Fruit fly (Drosophila melanogaster) whole organism, embryonic: ENCODE measurements around the gene Ir25a.
A peak's percentile ranks its signal among the peaks of the same experiment; 100 is the strongest.

Source experiments
- ATbp ChIP-seq: fragments of 200-800 bp; sonication (Bioruptor generic); optimal IDR thresholded peaks from 2 replicates; lab custom pipeline; 2017; ENCODE audit warnings: missing biosample characterization, mild to moderate bottlenecking, missing genetic modification characterization, missing genetic modification reagents
- Ada2b ChIP-seq: fragments of 200-800 bp; sonication (Bioruptor generic); IDR thresholded peaks from 2 replicates; pipeline ENCODE4 v1.3.6; 2022; ENCODE audit warnings: missing biosample characterization, missing genetic modification characterization
- Asciz ChIP-seq: fragments of 200-800 bp; sonication (Bioruptor generic); optimal IDR thresholded peaks from 2 replicates; lab custom pipeline; 2017; ENCODE audit warnings: missing biosample characterization, mild to moderate bottlenecking, missing genetic modification characterization, missing genetic modification reagents
- Blimp-1 ChIP-seq: fragments of 200-800 bp; sonication (Bioruptor generic); optimal IDR thresholded peaks from 3 replicates; lab custom pipeline; 2018; ENCODE audit warnings: missing biosample characterization, missing genetic modification characterization, mild to moderate bottlenecking, moderate library complexity, missing genetic modification reagents
- BtbVII ChIP-seq: fragments of 200-800 bp; sonication (Bioruptor generic); optimal IDR thresholded peaks from 3 replicates; lab custom pipeline; 2017; ENCODE audit warnings: missing biosample characterization, mild to moderate bottlenecking, missing genetic modification characterization
- CG10431 ChIP-seq: fragments of 200-800 bp; sonication (Bioruptor generic); optimal IDR thresholded peaks from 3 replicates; lab custom pipeline; 2018; ENCODE audit warnings: missing biosample characterization, mild to moderate bottlenecking, missing genetic modification characterization
- CG12299 ChIP-seq: fragments of 200-800 bp; sonication (Bioruptor generic); optimal IDR thresholded peaks from 2 replicates; lab custom pipeline; 2018; ENCODE audit warnings: missing biosample characterization, mild to moderate bottlenecking, missing genetic modification characterization
- CG12391 ChIP-seq: fragments of 200-800 bp; sonication (Bioruptor generic); optimal IDR thresholded peaks from 3 replicates; lab custom pipeline; 2018; ENCODE audit warnings: missing biosample characterization, mild to moderate bottlenecking, missing genetic modification characterization, moderate library complexity
- CG12659 ChIP-seq: fragments of 200-800 bp; sonication (Bioruptor generic); optimal IDR thresholded peaks from 3 replicates; lab custom pipeline; 2017; ENCODE audit warnings: mild to moderate bottlenecking, missing biosample characterization, missing genetic modification reagents, missing genetic modification characterization
- CG12769 ChIP-seq: fragments of 200-800 bp; sonication (Bioruptor generic); optimal IDR thresholded peaks from 2 replicates; lab custom pipeline; 2019; ENCODE audit warnings: missing biosample characterization, mild to moderate bottlenecking, missing genetic modification characterization, moderate library complexity
- CG14710 ChIP-seq: fragments of 200-800 bp; sonication (Bioruptor generic); optimal IDR thresholded peaks from 3 replicates; lab custom pipeline; 2019; ENCODE audit warnings: missing biosample characterization, mild to moderate bottlenecking, missing genetic modification characterization, moderate library complexity
- CG14965 ChIP-seq: fragments of 200-800 bp; sonication (Bioruptor generic); optimal IDR thresholded peaks from 2 replicates; lab custom pipeline; 2016; ENCODE audit warnings: missing biosample characterization, missing genetic modification characterization, borderline replicate concordance
- CG1529 ChIP-seq: fragments of 200-800 bp; sonication (Bioruptor generic); optimal IDR thresholded peaks from 3 replicates; lab custom pipeline; 2018; ENCODE audit warnings: missing biosample characterization, missing genetic modification characterization
- CG17328 ChIP-seq: fragments of 200-800 bp; sonication (Bioruptor generic); IDR thresholded peaks from 2 replicates; pipeline ENCODE4 v1.3.6; 2022; ENCODE audit warnings: missing biosample characterization, missing genetic modification characterization
- CG17612 ChIP-seq: fragments of 200-800 bp; sonication (Bioruptor generic); IDR thresholded peaks from 2 replicates; pipeline ENCODE4 v1.3.6; 2022; ENCODE audit warnings: missing biosample characterization, missing genetic modification characterization
- CG17802 ChIP-seq: fragments of 200-800 bp; sonication (Bioruptor generic); optimal IDR thresholded peaks from 2 replicates; lab custom pipeline; 2018; ENCODE audit warnings: missing biosample characterization, mild to moderate bottlenecking, missing genetic modification characterization, moderate library complexity
- CG2199 ChIP-seq: fragments of 200-800 bp; sonication (Bioruptor generic); IDR thresholded peaks from 3 replicates; pipeline ENCODE4 v1.3.6; 2022; ENCODE audit warnings: missing biosample characterization, missing genetic modification characterization
- CG2202 ChIP-seq: fragments of 200-800 bp; sonication (Bioruptor generic); optimal IDR thresholded peaks from 2 replicates; lab custom pipeline; 2018; ENCODE audit warnings: missing biosample characterization, mild to moderate bottlenecking, missing genetic modification characterization
- CG31441 ChIP-seq: fragments of 200-800 bp; sonication (Bioruptor generic); IDR thresholded peaks from 2 replicates; pipeline ENCODE4 v1.3.6; 2022; ENCODE audit warnings: missing biosample characterization, missing genetic modification characterization
- CG32772 ChIP-seq: fragments of 200-800 bp; sonication (Bioruptor generic); IDR thresholded peaks from 2 replicates; pipeline ENCODE4 v1.3.6; 2022; ENCODE audit warnings: missing biosample characterization, missing genetic modification characterization
- CG4707 ChIP-seq: fragments of 200-800 bp; sonication (Bioruptor generic); optimal IDR thresholded peaks from 2 replicates; lab custom pipeline; 2018; ENCODE audit warnings: missing biosample characterization, mild to moderate bottlenecking, missing genetic modification characterization, moderate library complexity
- CG6254 ChIP-seq: fragments of 200-800 bp; sonication (Bioruptor generic); optimal IDR thresholded peaks from 3 replicates; lab custom pipeline; 2017; ENCODE audit warnings: mild to moderate bottlenecking, missing biosample characterization, missing genetic modification reagents, missing genetic modification characterization
- CG7271 ChIP-seq: fragments of 200-800 bp; sonication (Bioruptor generic); optimal IDR thresholded peaks from 2 replicates; lab custom pipeline; 2018; ENCODE audit warnings: missing biosample characterization, mild to moderate bottlenecking, missing genetic modification characterization, moderate library complexity
- CG7372 ChIP-seq: fragments of 200-800 bp; sonication (Bioruptor generic); IDR thresholded peaks from 2 replicates; pipeline ENCODE4 v1.3.6; 2022; ENCODE audit warnings: missing biosample characterization, missing genetic modification characterization
- CG8388 ChIP-seq: fragments of 200-800 bp; sonication (Bioruptor generic); optimal IDR thresholded peaks from 2 replicates; lab custom pipeline; 2019; ENCODE audit warnings: missing biosample characterization, mild to moderate bottlenecking, missing genetic modification characterization, moderate library complexity
- E2f2 ChIP-seq: fragments of 200-800 bp; sonication (Bioruptor generic); IDR thresholded peaks from 2 replicates; pipeline ENCODE4 v1.3.6; 2022; ENCODE audit warnings: missing biosample characterization, missing genetic modification characterization
- Meics ChIP-seq: fragments of 200-800 bp; sonication (Bioruptor generic); optimal IDR thresholded peaks from 2 replicates; lab custom pipeline; 2017; ENCODE audit warnings: missing biosample characterization, mild to moderate bottlenecking, missing genetic modification characterization
- Myb ChIP-seq: fragments of 200-800 bp; sonication (Bioruptor generic); optimal IDR thresholded peaks from 2 replicates; lab custom pipeline; 2016; ENCODE audit warnings: missing biosample characterization, missing genetic modification characterization
- NC2α ChIP-seq: fragments of 200-800 bp; sonication (Bioruptor generic); optimal IDR thresholded peaks from 2 replicates; lab custom pipeline; 2016; ENCODE audit warnings: missing biosample characterization, missing genetic modification characterization
- Nf-YA ChIP-seq: fragments of 200-800 bp; sonication (Bioruptor generic); IDR thresholded peaks from 2 replicates; pipeline ENCODE4 v1.3.6; 2022; ENCODE audit warnings: missing biosample characterization, missing genetic modification characterization
- PHDP ChIP-seq: fragments of 200-800 bp; sonication (Bioruptor generic); optimal IDR thresholded peaks from 3 replicates; lab custom pipeline; 2018; ENCODE audit warnings: missing biosample characterization, mild to moderate bottlenecking, missing genetic modification characterization, moderate library complexity
- Ptx1 ChIP-seq: fragments of 200-800 bp; sonication (Bioruptor generic); IDR thresholded peaks from 2 replicates; pipeline ENCODE4 v1.3.6; 2022; ENCODE audit warnings: missing biosample characterization, missing genetic modification characterization
- Scr ChIP-seq: fragments of 200-800 bp; sonication (Bioruptor generic); IDR thresholded peaks from 2 replicates; pipeline ENCODE4 v1.3.6; 2022; ENCODE audit warnings: missing biosample characterization, missing genetic modification characterization; ENCODE audit not compliant: partially characterized antibody
- Spps ChIP-seq: fragments of 200-800 bp; sonication (Bioruptor generic); optimal IDR thresholded peaks from 2 replicates; lab custom pipeline; 2018; ENCODE audit warnings: missing biosample characterization, mild to moderate bottlenecking, missing genetic modification characterization
- chm ChIP-seq: fragments of 200-800 bp; sonication (Bioruptor generic); IDR thresholded peaks from 2 replicates; pipeline ENCODE4 v1.3.6; 2022; ENCODE audit warnings: missing biosample characterization, missing genetic modification characterization
- ci ChIP-seq: fragments of 200-800 bp; sonication (Bioruptor generic); IDR thresholded peaks from 3 replicates; pipeline ENCODE4 v1.3.6; 2022; ENCODE audit warnings: missing biosample characterization, missing genetic modification characterization
- eve ChIP-seq, 2 experiments: fragments of >200 bp; optimal IDR thresholded peaks; 2 replicates each; lab custom pipeline; 2017; ENCODE audit warnings: missing biosample characterization in 2 of 2, missing genetic modification characterization in 2 of 2
- fu2 ChIP-seq: fragments of 200-800 bp; sonication (Bioruptor generic); optimal IDR thresholded peaks from 2 replicates; lab custom pipeline; 2016; ENCODE audit warnings: missing biosample characterization, missing genetic modification characterization
- gcm ChIP-seq: fragments of 200-800 bp; sonication (Bioruptor generic); optimal IDR thresholded peaks from 2 replicates; lab custom pipeline; 2019; ENCODE audit warnings: missing biosample characterization, mild to moderate bottlenecking, missing genetic modification characterization, moderate library complexity
- gem ChIP-seq: fragments of 200-800 bp; sonication (Bioruptor generic); optimal IDR thresholded peaks from 2 replicates; lab custom pipeline; 2019; ENCODE audit warnings: missing biosample characterization, mild to moderate bottlenecking, missing genetic modification characterization, moderate library complexity
- hbn ChIP-seq: fragments of 200-800 bp; sonication (Bioruptor generic); IDR thresholded peaks from 2 replicates; pipeline ENCODE4 v1.3.6; 2022; ENCODE audit warnings: missing biosample characterization, missing genetic modification characterization; ENCODE audit not compliant: partially characterized antibody
- p53 ChIP-seq: fragments of 200-800 bp; sonication (Bioruptor generic); optimal IDR thresholded peaks from 2 replicates; lab custom pipeline; 2016; ENCODE audit warnings: missing biosample characterization, missing genetic modification characterization
- pzg ChIP-seq: fragments of 200-800 bp; sonication (Bioruptor generic); optimal IDR thresholded peaks from 3 replicates; lab custom pipeline; 2018; ENCODE audit warnings: missing biosample characterization, mild to moderate bottlenecking, missing genetic modification characterization, moderate library complexity
- sens ChIP-seq: fragments of 200-800 bp; sonication (Bioruptor generic); peaks from one replicate; lab custom pipeline; 2016; ENCODE audit warnings: missing biosample characterization, missing genetic modification characterization
- sim ChIP-seq: fragments of 200-800 bp; sonication (Bioruptor generic); IDR thresholded peaks from 2 replicates; pipeline ENCODE4 v1.3.6; 2022; ENCODE audit warnings: missing biosample characterization, missing genetic modification characterization
- trem ChIP-seq: fragments of 200-800 bp; optimal IDR thresholded peaks from 3 replicates; lab custom pipeline; 2019; ENCODE audit warnings: missing biosample characterization, mild to moderate bottlenecking, missing genetic modification characterization, moderate library complexity
- wek ChIP-seq: fragments of 200-800 bp; sonication (Bioruptor generic); optimal IDR thresholded peaks from 3 replicates; lab custom pipeline; 2018; ENCODE audit warnings: missing biosample characterization, mild to moderate bottlenecking, missing genetic modification characterization, moderate library complexity
- zen2 ChIP-seq: fragments of 200-800 bp; sonication (Bioruptor generic); IDR thresholded peaks from 3 replicates; pipeline ENCODE4 v1.3.6; 2022; ENCODE audit warnings: missing biosample characterization, missing genetic modification characterization; ENCODE audit not compliant: partially characterized antibody

The Ir25a gene

dm6 chr2L:4794524-4794804 lies 40.6 kb downstream of the Ir25a start, which contains the start of gene CG3294 (continued):
- no peak for TF ChIP-seq Ada2b (GFP tag; lab: Robert Waterston, UW)
- TF ChIP-seq wek (GFP tag; lab: Kevin White, UChicago): no peak
- TF ChIP-seq CG17612 (GFP tag; lab: Robert Waterston, UW): no peak
- TF ChIP-seq Spps: no peak
- TF ChIP-seq ci (GFP tag; lab: Robert Waterston, UW): no peak
- TF ChIP-seq gem: no peak
- peak; percentile 54 for TF ChIP-seq E2f2 (GFP tag; lab: Robert Waterston, UW)
- TF ChIP-seq CG12769: no peak
- TF ChIP-seq CG7372 (GFP tag; lab: Robert Waterston, UW): no peak
- TF ChIP-seq fu2: no peak
- peak; percentile 53 for TF ChIP-seq pzg (GFP tag; lab: Kevin White, UChicago)
- TF ChIP-seq Meics (GFP tag; lab: Kevin White, UChicago): no peak
- no peak for TF ChIP-seq BtbVII
- peak; percentile 15; the same call in 1 of the 2 replicates for TF ChIP-seq Scr (GFP tag; lab: Robert Waterston, UW)

- TF ChIP-seq CG17328 (peak; percentile 33; the same call in 1 of the 2 replicates), ci (GFP tag; lab: Robert Waterston, UW) (peak; percentile 61; the same call in 1 of the 3 replicates), CG4707 (GFP tag; lab: Kevin White, UChicago) (peak; percentile 36), Nf-YA (GFP tag; lab: Robert Waterston, UW) (no peak), CG1529 (peak; percentile 16), p53 (no peak), CG31441 (GFP tag; lab: Robert Waterston, UW) (peak; percentile 60), CG14965 (GFP tag; lab: Kevin White, UChicago) (no peak), CG12391 (tag; lab: Kevin White, UChicago) (peak; percentile 29), CG32772 (GFP tag; lab: Robert Waterston, UW) (no peak), Myb (GFP tag; lab: Kevin White, UChicago) (peak; percentile 15), CG17802 (no peak), ATbp (GFP tag; lab: Kevin White, UChicago) (peak; percentile 12), CG2199 (GFP tag; lab: Robert Waterston, UW) (no peak), zen2 (GFP tag; lab: Robert Waterston, UW) (no peak), CG6254 (GFP tag; lab: Kevin White, UChicago) (peak; percentile 5), chm (0 out of 2 replicates have a peak, but pooled peaks have one; percentile 23), CG2202 (tag; lab: Kevin White, UChicago) (peak; percentile 12), sens (GFP tag; lab: Kevin White, UChicago) (peak; percentile 68), gem (peak; percentile 2), Asciz (GFP tag; lab: Kevin White, UChicago) (peak; percentile 40), gcm (GFP tag; lab: Kevin White, UChicago) (peak; percentile 27), Ptx1 (GFP tag; lab: Robert Waterston, UW) (no peak), CG12299 (tag; lab: Kevin White, UChicago) (no peak), E2f2 (GFP tag; lab: Robert Waterston, UW) (peak; percentile 41; the same call in 1 of the 2 replicates), CG12659 (peak; percentile 10), sim (GFP tag; lab: Robert Waterston, UW) (peak; percentile 42; the same call in 1 of the 2 replicates), Blimp-1 (GFP tag; lab: Kevin White, UChicago) (peak; percentile 26), CG14710 (tag; lab: Kevin White, UChicago) (peak; percentile 41), CG10431 (GFP tag; lab: Kevin White, UChicago) (no peak), hbn (GFP tag; lab: Robert Waterston, UW) (no peak), PHDP (peak; percentile 41), CG7271 (tag; lab: Kevin White, UChicago) (peak; percentile 2), CG8388 (no peak), NC2α (GFP tag; lab: Kevin White, UChicago) (no peak), trem (tag; lab: Kevin White, UChicago) (peak; percentile 16), eve (GFP tag; optimal IDR thresholded peaks at IDR 0.05; lab: Kevin White, UChicago) (peak in 1 of 2 experiments; percentile 82)
Measured at dm6 chr2L:4793780-4794523, 41.1 kb downstream of the Ir25a start, which contains the start of gene fipi. Gene fipi, minus strand, starts transcription at chr2L:4794044.
